Worm (Caenorhabditis elegans) whole organism, dauer: ENCODE data around the gene srbc-23.

Source experiments
- unc-62 ChIP-seq: sonication (generic microtip); optimal IDR thresholded peaks from 2 replicates; lab custom pipeline; 2017; ENCODE audit warnings: missing biosample characterization, missing genetic modification reagents, missing genetic modification characterization

Gene srbc-23

DNA sequence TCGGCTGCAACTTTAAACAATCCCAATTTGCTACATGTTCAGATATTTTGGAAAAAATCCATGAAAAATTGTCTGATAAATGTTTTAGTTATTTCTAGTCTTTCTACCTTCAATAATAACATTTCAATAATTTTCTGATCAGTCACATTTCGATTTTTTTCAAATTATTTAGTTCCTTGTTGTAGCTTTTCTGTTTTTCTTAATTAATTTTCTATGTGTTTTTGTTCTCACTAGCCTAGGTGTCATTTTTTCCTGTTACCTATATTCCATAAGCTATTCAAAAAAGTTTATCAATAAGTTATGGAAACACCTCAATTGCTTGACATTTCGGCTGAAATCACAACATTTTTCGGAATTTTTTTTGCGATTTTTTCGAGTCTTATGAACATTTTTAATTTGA, at the start of gene srbc-23:
Gene srbc-23 (plus strand): TSS at position 301 of the 400 bp plus-strand sequence.
- no peak for TF ChIP-seq unc-62 (GFP tag; lab: Kevin White, UChicago)

DNA sequence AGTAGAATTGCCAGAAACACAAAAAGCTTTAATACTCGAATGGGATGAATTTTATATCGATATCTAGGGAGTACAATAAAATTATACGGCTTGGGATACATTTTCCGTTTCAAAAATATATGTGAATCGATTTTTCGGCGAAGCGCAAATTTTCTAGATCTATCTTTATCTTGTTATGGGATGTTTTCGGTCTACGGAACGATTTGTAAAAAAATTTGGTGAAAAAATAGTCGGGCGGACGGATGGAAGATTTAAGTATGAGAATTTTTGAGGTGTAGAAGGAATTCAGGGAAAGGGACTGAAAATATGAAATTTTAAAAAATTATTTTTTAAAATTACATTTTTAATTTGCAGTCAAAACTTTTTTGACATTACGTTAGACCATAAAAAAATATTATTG, 47.4 kb upstream of the srbc-23 start, which contains the start of gene F22F7.4:
Gene F22F7.4 (minus strand): TSS at position 101 of the 400 bp plus-strand sequence.
- no peak for TF ChIP-seq unc-62 (GFP tag; lab: Kevin White, UChicago)

DNA sequence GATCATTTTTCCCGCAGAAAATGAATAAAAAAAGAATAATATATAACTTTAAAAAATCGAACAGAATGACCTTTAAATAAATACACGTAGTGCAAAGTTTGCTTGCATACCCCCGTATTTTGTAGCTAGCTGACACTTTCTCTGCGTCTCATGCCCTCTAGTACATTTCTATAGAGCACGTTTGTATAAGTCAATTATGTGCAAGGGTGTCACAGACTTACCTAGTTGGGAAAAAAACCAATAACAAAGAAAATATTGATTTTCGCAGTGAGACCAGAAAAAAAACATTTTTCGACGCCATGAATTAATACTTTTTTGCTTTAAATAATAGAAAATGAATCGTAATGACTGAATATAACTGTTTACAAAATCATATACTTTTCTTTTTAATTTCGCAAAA, 44.1 kb upstream of the srbc-23 start, which contains the start of gene ckb-4:
Gene ckb-4 (minus strand): TSS at position 140 of the 400 bp plus-strand sequence.
- TF ChIP-seq unc-62 (GFP tag; lab: Kevin White, UChicago): no peak

DNA sequence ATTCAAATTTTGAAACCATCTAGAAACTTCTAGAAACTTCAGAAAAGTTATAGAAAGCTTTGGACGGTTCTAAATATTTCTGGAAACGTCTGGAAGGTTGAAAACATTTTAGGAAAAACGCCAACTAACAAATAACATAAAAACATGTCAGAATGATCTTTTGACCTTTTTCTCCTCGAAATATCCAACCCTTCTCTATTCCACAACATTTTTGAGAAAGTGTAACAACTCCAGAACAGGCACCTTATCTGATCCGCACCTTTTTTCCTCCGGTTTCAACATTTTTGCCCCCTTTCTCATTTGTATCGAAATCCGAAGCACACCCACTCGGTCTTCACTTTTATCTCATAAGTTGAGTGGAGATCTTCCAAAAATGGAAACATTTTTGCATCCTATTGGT, 43.0 kb upstream of the srbc-23 start, which contains the start of gene F22F7.3:
Gene F22F7.3 (plus strand): TSS at position 301 of the 400 bp plus-strand sequence.
- no peak for TF ChIP-seq unc-62 (GFP tag; lab: Kevin White, UChicago)

DNA sequence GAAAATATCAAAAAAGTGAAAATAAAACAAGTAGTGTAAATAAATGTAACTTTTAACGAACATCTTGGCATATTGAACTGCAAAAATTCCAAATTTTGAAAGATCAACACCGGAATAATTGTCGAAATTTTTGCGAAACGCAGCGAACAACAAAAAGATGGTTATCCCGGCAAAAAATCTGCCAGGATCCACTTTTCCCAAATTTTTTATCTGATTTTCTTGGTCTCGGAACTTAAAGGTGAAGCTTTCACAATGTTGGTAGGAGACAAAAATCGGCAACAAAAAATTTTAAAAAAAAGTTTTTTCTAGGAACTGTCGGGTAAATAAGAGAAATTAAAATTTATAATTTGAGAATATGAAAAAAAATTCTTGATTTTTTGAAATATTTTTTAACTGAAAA, 34.8 kb upstream of the srbc-23 start, which contains the start of gene bgnt-1.2:
Gene bgnt-1.2 (minus strand): TSS at position 101 of the 400 bp plus-strand sequence.
- no peak for TF ChIP-seq unc-62 (GFP tag; lab: Kevin White, UChicago)

DNA sequence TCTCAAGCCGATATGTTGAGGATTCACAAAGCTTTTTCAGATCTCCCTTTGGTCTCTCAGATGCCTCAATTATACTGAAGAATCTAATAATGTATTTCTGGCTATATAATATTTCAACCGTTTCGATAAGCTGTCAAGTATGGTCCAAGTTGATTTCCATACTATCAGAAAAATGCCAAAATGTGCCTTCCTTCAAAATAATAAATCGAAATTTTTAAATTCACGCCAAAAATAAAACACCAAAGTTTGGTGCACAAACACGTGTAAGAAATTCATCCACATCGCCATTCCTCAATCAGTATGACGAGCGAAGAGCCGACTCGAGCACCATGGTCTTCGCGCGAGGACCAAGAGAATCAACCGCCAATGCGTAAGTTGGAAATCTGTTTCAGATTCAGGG, 33.8 kb upstream of the srbc-23 start, which contains the start of gene F22F7.11:
Gene F22F7.11 (plus strand): TSS at position 301 of the 400 bp plus-strand sequence.
- no peak for TF ChIP-seq unc-62 (GFP tag; lab: Kevin White, UChicago)

DNA sequence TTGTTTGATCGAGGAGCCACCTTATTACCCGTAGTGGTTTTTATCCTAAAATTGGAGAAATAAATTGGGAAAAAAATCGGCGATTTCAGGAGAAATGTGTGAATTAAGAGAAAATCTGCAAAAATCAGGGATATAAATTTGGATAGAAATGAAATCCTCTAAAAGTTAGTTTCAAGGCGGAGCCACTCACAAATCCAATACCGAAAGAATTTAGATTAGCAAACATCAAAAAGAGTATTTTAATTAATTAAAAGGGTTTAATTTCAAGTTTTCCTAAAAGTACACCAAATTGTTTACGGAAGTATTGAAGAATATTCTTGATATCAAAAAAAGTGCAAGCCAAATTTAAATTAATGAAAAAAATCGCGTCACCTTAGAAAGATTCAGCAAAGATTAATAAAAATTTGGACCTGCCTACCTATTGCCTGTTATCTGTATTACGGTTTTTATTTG, 31.4 kb upstream of the srbc-23 start, which contains the start of gene F22F7.8:
Gene F22F7.8 (minus strand): TSS at position 51 of the 453 bp plus-strand sequence.
- no peak for TF ChIP-seq unc-62 (GFP tag; lab: Kevin White, UChicago)

DNA sequence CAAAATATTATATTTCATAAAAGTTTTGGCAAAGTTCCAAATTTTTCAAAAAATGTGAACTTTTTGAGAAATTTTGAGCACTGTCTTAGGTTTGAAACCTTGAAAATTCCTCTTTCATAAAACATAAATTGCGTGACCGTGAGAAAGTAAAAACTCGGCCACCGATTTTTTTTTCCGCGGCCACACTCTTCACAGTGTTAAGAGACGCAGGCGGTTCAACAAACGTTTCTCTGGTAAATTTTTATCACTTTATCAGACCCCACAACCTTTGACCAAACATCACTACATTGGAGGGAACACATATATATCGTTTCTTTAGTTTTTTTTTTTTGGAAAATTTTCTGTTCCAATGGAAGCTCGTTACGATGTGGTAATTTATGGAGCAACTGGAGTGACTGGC, 30.9 kb upstream of the srbc-23 start, which contains the start of gene F22F7.2:
Gene F22F7.2 (plus strand): TSS at position 266 of the 400 bp plus-strand sequence.
- TF ChIP-seq unc-62 (GFP tag; lab: Kevin White, UChicago): no peak

DNA sequence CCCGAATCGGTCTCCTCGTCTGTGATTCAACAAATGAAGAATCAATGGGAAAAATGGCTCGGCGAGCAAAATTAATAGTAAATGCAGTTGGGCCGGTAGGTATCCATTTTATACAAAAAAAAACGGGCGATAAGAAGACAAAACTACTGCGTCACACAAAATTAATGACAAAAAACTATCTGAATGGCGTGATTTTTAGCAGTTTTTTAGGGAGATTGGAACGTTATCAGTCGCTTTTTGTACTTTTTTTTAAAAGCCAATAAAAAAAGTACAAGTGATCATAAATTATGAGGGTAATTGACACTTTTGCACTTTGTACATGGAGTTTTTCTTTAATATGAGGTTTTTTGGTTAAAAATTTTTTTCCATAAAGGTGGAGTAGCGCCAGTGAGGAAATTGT, 30.2 kb upstream of the srbc-23 start:
- TF ChIP-seq unc-62 (GFP tag; lab: Kevin White, UChicago): no peak

DNA sequence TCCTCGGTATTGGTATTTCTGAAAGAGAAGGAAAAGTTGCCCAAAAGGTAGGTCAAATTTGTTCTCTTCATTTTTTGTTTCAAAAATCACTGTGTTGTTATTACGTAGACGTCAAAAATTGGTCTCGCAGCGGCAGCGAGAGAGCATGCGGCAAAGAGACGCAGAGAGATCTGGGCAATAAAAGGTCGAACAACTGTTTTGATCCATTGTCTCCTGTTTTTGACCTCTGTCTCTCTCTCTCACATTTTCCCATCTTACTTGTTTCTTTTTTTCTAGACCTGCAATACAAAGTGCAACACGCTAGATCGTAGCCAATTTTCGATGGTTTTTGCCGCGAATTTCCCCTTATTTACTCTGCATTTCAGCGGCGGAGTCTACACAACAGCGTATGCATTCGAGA, 26.8 kb upstream of the srbc-23 start:
- no peak for TF ChIP-seq unc-62 (GFP tag; lab: Kevin White, UChicago)

DNA sequence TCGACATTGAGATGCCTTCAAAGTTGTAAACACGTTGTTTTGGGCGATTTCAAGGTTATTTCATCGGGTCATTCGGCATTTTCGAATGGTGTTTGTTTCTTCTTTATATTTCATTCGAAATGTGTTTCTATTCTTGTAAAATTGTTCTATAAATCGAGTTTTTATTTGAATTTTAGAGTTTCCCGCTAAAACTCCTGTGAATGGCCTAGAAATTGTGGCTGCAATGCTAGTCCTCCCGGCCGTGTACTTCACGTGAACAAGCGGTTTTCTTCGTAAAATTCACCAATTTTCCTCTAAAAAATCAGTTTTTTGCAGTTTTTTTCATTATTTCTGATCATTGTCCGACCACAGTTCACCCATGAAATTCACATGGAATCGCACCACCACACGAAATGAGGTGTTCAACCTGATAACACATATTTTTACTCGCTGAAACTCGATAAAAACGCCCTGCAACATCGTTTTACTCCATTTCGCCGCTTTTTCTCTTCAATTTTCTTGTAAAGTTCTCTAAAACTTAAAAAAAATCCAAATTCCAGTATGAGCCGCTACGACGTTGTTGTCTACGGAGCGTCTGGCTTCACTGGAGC, 26.3 kb upstream of the srbc-23 start, which contains the start of gene ldp-1:
Gene ldp-1 (plus strand): TSS at position 540 of the 590 bp plus-strand sequence.
- no peak for TF ChIP-seq unc-62 (GFP tag; lab: Kevin White, UChicago)

DNA sequence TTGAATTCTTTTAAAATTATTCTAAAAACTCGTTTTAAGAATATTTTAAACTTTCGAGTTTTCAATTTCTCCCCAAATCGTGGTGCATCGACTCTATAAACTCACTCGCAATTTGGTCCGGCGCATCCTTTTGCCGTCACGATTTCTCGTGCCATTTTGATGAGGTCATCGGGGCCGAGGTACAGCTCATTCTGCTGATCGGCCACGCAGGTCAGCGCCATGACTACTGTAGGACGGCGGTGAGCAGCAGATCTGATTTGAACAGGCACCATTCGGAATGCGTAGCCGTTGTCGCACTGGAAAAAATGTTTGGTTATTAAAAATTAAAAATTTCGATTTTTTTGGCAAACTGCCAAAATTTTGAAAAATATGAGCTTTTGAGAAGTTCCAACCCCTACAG, 20.7 kb upstream of the srbc-23 start:
- no peak for TF ChIP-seq unc-62 (GFP tag; lab: Kevin White, UChicago)

DNA sequence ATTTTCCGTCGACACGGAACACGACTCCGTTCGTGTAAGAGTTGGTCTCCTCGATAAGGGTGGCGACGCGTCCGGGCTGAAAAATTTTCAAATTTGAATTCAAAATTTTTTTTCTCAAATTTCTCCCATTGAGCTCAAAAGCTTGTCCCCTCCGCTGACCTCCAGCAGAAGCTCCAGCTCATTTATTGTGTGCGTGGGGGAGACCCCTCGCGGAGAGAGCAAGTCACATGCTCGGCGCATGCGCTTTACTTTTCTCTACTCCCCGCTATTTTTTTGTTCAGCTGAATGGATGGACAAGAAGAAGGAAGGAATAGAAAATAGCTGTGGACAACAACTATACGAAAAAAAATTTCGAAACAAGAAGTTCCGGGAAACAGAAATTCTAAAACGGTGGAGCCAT, 19.9 kb upstream of the srbc-23 start:
- no peak for TF ChIP-seq unc-62 (GFP tag; lab: Kevin White, UChicago)

DNA sequence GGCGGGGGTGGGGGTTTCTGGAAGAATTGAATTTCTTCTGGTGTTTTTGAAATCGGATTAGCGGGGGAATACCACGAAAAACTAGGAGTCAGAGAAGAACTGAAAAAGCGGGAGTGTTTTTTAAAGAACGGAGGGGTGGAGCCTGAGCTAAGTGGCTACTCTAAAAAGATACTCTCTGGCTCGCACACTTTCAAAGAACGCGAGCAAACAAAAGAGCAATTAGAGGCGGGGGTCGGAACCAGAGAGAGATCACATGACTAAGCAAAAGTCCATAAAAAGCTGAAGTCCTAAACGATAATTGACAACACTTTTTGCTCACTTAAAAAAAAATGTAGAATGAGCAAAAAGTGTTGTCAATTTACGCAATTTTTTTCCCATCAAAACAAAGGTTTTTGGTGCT, 19.0 kb upstream of the srbc-23 start:
- no peak for TF ChIP-seq unc-62 (GFP tag; lab: Kevin White, UChicago)

DNA sequence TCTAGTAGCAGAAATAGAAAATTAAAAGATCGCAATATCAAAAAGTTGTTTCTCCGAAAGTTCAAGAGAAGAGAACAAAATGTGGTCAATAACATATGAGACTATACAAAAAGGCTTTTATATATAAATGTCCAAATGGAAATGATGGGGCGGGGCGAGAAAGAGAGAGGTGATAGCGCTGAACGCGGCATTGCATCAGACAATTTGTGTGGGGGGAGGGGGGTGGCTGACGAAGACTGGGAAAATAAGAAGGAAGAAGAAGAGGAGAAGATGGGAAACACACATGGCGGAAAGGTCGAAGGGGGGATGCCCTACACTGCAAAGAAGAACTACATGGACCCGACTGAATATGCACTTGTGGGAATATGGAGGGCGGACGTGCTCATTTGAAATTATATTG, 18.1 kb upstream of the srbc-23 start:
- no peak for TF ChIP-seq unc-62 (GFP tag; lab: Kevin White, UChicago)

DNA sequence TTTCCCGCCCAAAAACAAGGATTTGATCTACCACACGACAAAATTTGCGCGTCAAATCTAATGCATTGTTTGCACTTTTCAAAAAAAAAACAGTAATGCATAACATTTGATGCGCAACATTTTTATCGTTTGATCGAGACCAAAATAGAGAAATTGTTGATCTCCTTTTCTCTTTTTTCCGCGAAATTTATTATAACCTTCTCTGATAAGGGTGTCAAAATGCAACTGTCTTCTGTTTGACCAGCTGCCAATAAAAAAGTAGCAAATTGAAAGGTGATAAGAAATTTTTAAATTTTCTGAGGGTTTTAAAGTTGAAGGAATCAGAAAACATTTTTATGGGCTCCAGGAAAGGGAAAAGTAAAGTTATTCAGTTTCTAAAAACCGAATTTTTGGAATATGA, 16.4 kb upstream of the srbc-23 start:
- TF ChIP-seq unc-62 (GFP tag; lab: Kevin White, UChicago): no peak

DNA sequence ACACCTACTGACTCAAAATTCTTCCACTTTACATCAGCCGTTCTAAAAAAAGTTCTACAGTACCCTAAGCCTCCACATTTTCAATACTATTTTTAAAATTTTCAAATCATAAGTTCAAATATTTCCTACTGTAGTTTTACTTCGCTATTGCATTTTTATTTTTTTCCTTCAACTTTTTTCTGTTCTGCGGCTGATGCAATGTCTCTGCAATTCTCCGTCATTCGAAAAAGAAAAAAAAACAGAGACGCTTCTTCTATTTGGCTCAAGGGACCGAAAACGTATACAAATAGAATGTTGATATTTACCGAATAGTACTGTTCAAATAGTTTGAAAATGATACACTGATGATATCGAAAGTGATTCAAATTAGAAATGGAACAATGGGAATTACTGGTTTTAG, 15.1 kb upstream of the srbc-23 start:
- TF ChIP-seq unc-62 (GFP tag; lab: Kevin White, UChicago): no peak
